Worm (Caenorhabditis elegans) whole organism, young adult: ENCODE data around the gene F45F2.10.

Experiments
- B0336.3 ChIP-seq: fragments of 200-800 bp; sonication (Bioruptor generic); IDR thresholded peaks from 2 replicates; pipeline ENCODE4 v1.3.6; 2022; ENCODE audit warnings: missing genetic modification characterization, missing compliant biosample characterization
- F23B12.7 ChIP-seq: sonication (generic microtip); optimal IDR thresholded peaks from 2 replicates; lab custom pipeline; 2017; ENCODE audit warnings: missing genetic modification characterization, mild to moderate bottlenecking, missing compliant biosample characterization, antibody characterized with exemption, moderate library complexity; ENCODE audit not compliant: insufficient read depth
- F37B4.10 ChIP-seq: fragments of 200-800 bp; sonication (Bioruptor generic); IDR thresholded peaks from 2 replicates; pipeline ENCODE4 v1.3.6; 2022; ENCODE audit warnings: missing genetic modification characterization, missing compliant biosample characterization
- T07F8.4 ChIP-seq: sonication (generic microtip); optimal IDR thresholded peaks from 2 replicates; lab custom pipeline; 2016; ENCODE audit warnings: mild to moderate bottlenecking, missing genetic modification characterization, moderate library complexity, missing compliant biosample characterization
- T26A5.8 ChIP-seq: sonication (generic microtip); optimal IDR thresholded peaks from 2 replicates; lab custom pipeline; 2016; ENCODE audit warnings: missing genetic modification characterization, missing compliant biosample characterization
- Y53G8AR.9 ChIP-seq: fragments of 200-800 bp; sonication (Bioruptor generic); conservative IDR thresholded peaks from 2 replicates; pipeline ENCODE4 v1.3.6; 2022; ENCODE audit warnings: missing genetic modification reagents, missing genetic modification characterization, missing compliant biosample characterization
- Y56A3A.18 ChIP-seq: fragments of 200-800 bp; sonication (Bioruptor generic); IDR thresholded peaks from 2 replicates; pipeline ENCODE4 v1.3.6; 2022; ENCODE audit warnings: missing genetic modification reagents, missing genetic modification characterization, missing compliant biosample characterization
- Y67H2A.10 ChIP-seq: fragments of 200-800 bp; sonication (Bioruptor generic); conservative IDR thresholded peaks from 2 replicates; pipeline ENCODE4 v1.3.6; 2022; ENCODE audit warnings: missing genetic modification reagents, missing genetic modification characterization, missing compliant biosample characterization
- Y95B8A.8 ChIP-seq: fragments of 200-800 bp; sonication (Bioruptor generic); IDR thresholded peaks from 2 replicates; pipeline ENCODE4 v1.3.6; 2022; ENCODE audit warnings: missing genetic modification reagents, missing genetic modification characterization, missing compliant biosample characterization
- atf-7 ChIP-seq: sonication (generic microtip); optimal IDR thresholded peaks from 2 replicates; lab custom pipeline; 2017; ENCODE audit warnings: mild to moderate bottlenecking, missing genetic modification characterization, missing compliant biosample characterization
- cebp-1 ChIP-seq, 2 experiments: fragments of 200-800 bp in 1 of 2; sonication (Bioruptor generic) in 1 of 2; sonication (generic microtip) in 1 of 2; IDR thresholded peaks in 1 of 2; optimal IDR thresholded peaks in 1 of 2; 2 replicates each; pipeline versions ENCODE4 v1.3.6 to Lab custom; 2017 to 2022; ENCODE audit warnings: missing compliant biosample characterization in 2 of 2, missing genetic modification characterization in 2 of 2, mild to moderate bottlenecking in 1 of 2, missing genetic modification reagents in 1 of 2, moderate library complexity in 1 of 2
- cebp-2 ChIP-seq: fragments of 200-800 bp; sonication (Bioruptor generic); IDR thresholded peaks from 2 replicates; pipeline ENCODE4 v1.3.6; 2022; ENCODE audit warnings: missing genetic modification characterization, missing compliant biosample characterization
- ceh-27 ChIP-seq: fragments of 200-800 bp; sonication (Bioruptor generic); optimal IDR thresholded peaks from 2 replicates; lab custom pipeline; 2018; ENCODE audit warnings: mild to moderate bottlenecking, missing genetic modification characterization, moderate library complexity, missing compliant biosample characterization
- dox-1 ChIP-seq: fragments of 200-800 bp; sonication (Bioruptor generic); IDR thresholded peaks from 2 replicates; pipeline ENCODE4 v1.3.6; 2022; ENCODE audit warnings: missing genetic modification reagents, missing genetic modification characterization, missing compliant biosample characterization
- dpff-1 ChIP-seq: sonication (generic microtip); optimal IDR thresholded peaks from 2 replicates; lab custom pipeline; 2017; ENCODE audit warnings: mild to moderate bottlenecking, missing genetic modification characterization, missing compliant biosample characterization
- him-1 ChIP-seq: sonication (generic microtip); optimal IDR thresholded peaks from 2 replicates; lab custom pipeline; 2016; ENCODE audit warnings: missing genotype, missing genetic modification reagents, missing genetic modification characterization, missing compliant biosample characterization
- lin-35 ChIP-seq, 3 experiments: fragments of 150-350 bp in 2 of 3; sonication (generic microtip) in 1 of 3; optimal IDR thresholded peaks; 2 replicates each; lab custom pipeline; 2014 to 2018; ENCODE audit warnings: missing biosample characterization in 3 of 3, missing genetic modification characterization in 3 of 3, missing genetic modification reagents in 3 of 3
- lin-54 ChIP-seq: fragments of 200-800 bp; sonication (Bioruptor generic); optimal IDR thresholded peaks from 2 replicates; lab custom pipeline; 2018; ENCODE audit warnings: mild to moderate bottlenecking, missing genetic modification characterization, missing compliant biosample characterization
- lsl-1 ChIP-seq: fragments of 200-800 bp; sonication (Bioruptor generic); optimal IDR thresholded peaks from 2 replicates; lab custom pipeline; 2018; ENCODE audit warnings: mild to moderate bottlenecking, missing genetic modification characterization, moderate library complexity, missing compliant biosample characterization
- madf-10 ChIP-seq: sonication (generic microtip); optimal IDR thresholded peaks from 2 replicates; lab custom pipeline; 2016; ENCODE audit warnings: mild to moderate bottlenecking, missing genetic modification characterization, missing compliant biosample characterization
- madf-6 ChIP-seq: fragments of 200-800 bp; sonication (Bioruptor generic); IDR thresholded peaks from 2 replicates; pipeline ENCODE4 v1.3.6; 2022; ENCODE audit warnings: missing genetic modification reagents, missing genetic modification characterization, missing compliant biosample characterization
- madf-8 ChIP-seq: fragments of 200-800 bp; sonication (Bioruptor generic); conservative IDR thresholded peaks from 2 replicates; pipeline ENCODE4 v1.3.6; 2022; ENCODE audit warnings: missing genetic modification reagents, missing genetic modification characterization, missing compliant biosample characterization
- mes-4 ChIP-seq: sonication (generic microtip); optimal IDR thresholded peaks from 2 replicates; lab custom pipeline; 2016; ENCODE audit warnings: missing genotype, missing genetic modification characterization, missing compliant biosample characterization
- nfya-1 ChIP-seq: sonication (generic microtip); optimal IDR thresholded peaks from 2 replicates; lab custom pipeline; 2017; ENCODE audit warnings: antibody characterized with exemption, missing compliant biosample characterization, missing genetic modification characterization, borderline replicate concordance; ENCODE audit not compliant: insufficient read depth
- nfya-2 ChIP-seq: fragments of 200-800 bp; sonication (Bioruptor generic); IDR thresholded peaks from 2 replicates; pipeline ENCODE4 v1.3.6; 2022; ENCODE audit warnings: missing genetic modification reagents, missing genetic modification characterization, missing compliant biosample characterization
- rcor-1 ChIP-seq: fragments of 200-800 bp; sonication (Bioruptor generic); IDR thresholded peaks from 2 replicates; pipeline ENCODE4 v1.3.6; 2022; ENCODE audit warnings: missing genetic modification reagents, missing genetic modification characterization, missing compliant biosample characterization
- snpc-1.1 ChIP-seq: sonication (generic microtip); optimal IDR thresholded peaks from 2 replicates; lab custom pipeline; 2017; ENCODE audit warnings: missing genetic modification characterization, mild to moderate bottlenecking, missing compliant biosample characterization, antibody characterized with exemption, moderate library complexity, missing genotype, missing genetic modification reagents; ENCODE audit not compliant: insufficient read depth
- snpc-3.4 ChIP-seq: sonication (generic microtip); optimal IDR thresholded peaks from 2 replicates; lab custom pipeline; 2017; ENCODE audit warnings: missing genetic modification characterization, mild to moderate bottlenecking, missing compliant biosample characterization, antibody characterized with exemption, moderate library complexity, missing genotype, missing genetic modification reagents
- snpc-4 ChIP-seq, 5 experiments: fragments of 150-350 bp in 1 of 5; sonication (generic microtip) in 4 of 5; optimal IDR thresholded peaks; 2 replicates each; lab custom pipeline; 2014 to 2018; ENCODE audit warnings: missing genetic modification characterization in 5 of 5, missing biosample characterization in 3 of 5, antibody characterized with exemption in 2 of 5, mild to moderate bottlenecking in 2 of 5, missing compliant biosample characterization in 2 of 5, missing genotype in 2 of 5, moderate library complexity in 2 of 5, missing genetic modification reagents in 1 of 5
- tbp1 ChIP-seq: fragments of 200-800 bp; sonication (Bioruptor generic); optimal IDR thresholded peaks from 2 replicates; lab custom pipeline; 2018; ENCODE audit warnings: mild to moderate bottlenecking, missing genetic modification characterization, missing compliant biosample characterization
- xnd-1 ChIP-seq: sonication (generic microtip); optimal IDR thresholded peaks from 2 replicates; lab custom pipeline; 2016; ENCODE audit warnings: missing genotype, missing genetic modification reagents, missing genetic modification characterization, missing compliant biosample characterization
- ztf-3 ChIP-seq: fragments of 200-800 bp; sonication (Bioruptor generic); optimal IDR thresholded peaks from 2 replicates; lab custom pipeline; 2018; ENCODE audit warnings: mild to moderate bottlenecking, missing genetic modification characterization, missing compliant biosample characterization

F45F2.10 gene

ce11 chrV:8518822-8519392, at the start of gene F45F2.10:
Gene F45F2.10, minus strand, starts transcription at chrV:8518872.
- no peak for TF ChIP-seq F37B4.10 (GFP tag; lab: Robert Waterston, UW)
- no peak for TF ChIP-seq T26A5.8 (tag; lab: Kevin White, UChicago)
- no peak for TF ChIP-seq nfya-2 (GFP tag; lab: Robert Waterston, UW)
- peak; percentile 41; the same call in 1 of the 2 replicates for TF ChIP-seq dox-1
- peak; percentile 17 for TF ChIP-seq tbp1 (GFP tag; lab: Kevin White, UChicago)

- TF ChIP-seq lsl-1 (GFP tag; lab: Kevin White, UChicago) (no peak), snpc-4 (GFP tag; optimal IDR thresholded peaks at IDR 0.05; lab: Kevin White, UChicago) (no peak), snpc-4 (tag; optimal IDR thresholded peaks at IDR 0.05; lab: Kevin White, UChicago) (no peak), Y67H2A.10 (no peak), Y56A3A.18 (GFP tag; lab: Robert Waterston, UW) (no peak), rcor-1 (GFP tag; lab: Robert Waterston, UW) (no peak), lin-35 (GFP tag; optimal IDR thresholded peaks at IDR 0.05; lab: Kevin White, UChicago) (no peak), xnd-1 (tag; lab: Kevin White, UChicago) (no peak), nfya-1 (no peak), cebp-1 (GFP tag; IDR thresholded peaks at IDR 0.05; lab: Robert Waterston, UW) (no peak), cebp-1 (tag; optimal IDR thresholded peaks at IDR 0.05; lab: Kevin White, UChicago) (no peak), F23B12.7 (no peak), Y53G8AR.9 (GFP tag; lab: Robert Waterston, UW) (no peak), ceh-27 (GFP tag; lab: Kevin White, UChicago) (no peak), ztf-3 (GFP tag; lab: Kevin White, UChicago) (no peak), B0336.3 (GFP tag; lab: Robert Waterston, UW) (no peak), Y95B8A.8 (GFP tag; lab: Robert Waterston, UW) (no peak), atf-7 (tag; lab: Kevin White, UChicago) (no peak), T07F8.4 (no peak), him-1 (tag; lab: Kevin White, UChicago) (no peak), madf-10 (tag; lab: Kevin White, UChicago) (no peak), mes-4 (tag; lab: Kevin White, UChicago) (no peak)
Observed at ce11 chrV:8565075-8565474, 46.4 kb upstream of the F45F2.10 start, which contains the start of gene F25G6.8. Gene F25G6.8, minus strand, starts transcription at chrV:8565175.

- no peak for TF ChIP-seq dpff-1 (tag; lab: Kevin White, UChicago)
- no peak for TF ChIP-seq madf-6 (GFP tag; lab: Robert Waterston, UW)
- no peak for TF ChIP-seq snpc-4 (GFP tag; optimal IDR thresholded peaks at IDR 0.05; lab: Kevin White, UChicago)
- no peak for TF ChIP-seq snpc-4 (tag; optimal IDR thresholded peaks at IDR 0.05; lab: Kevin White, UChicago)
- TF ChIP-seq cebp-2 (GFP tag; lab: Robert Waterston, UW), result no peak
- no peak for TF ChIP-seq lin-54 (GFP tag; lab: Kevin White, UChicago)
- TF ChIP-seq madf-8 (GFP tag; lab: Robert Waterston, UW), result no peak
Observed at ce11 chrV:8560916-8561315, 42.2 kb upstream of the F45F2.10 start, which contains the start of gene acr-16. Gene acr-16, plus strand, starts transcription at chrV:8561216.

ce11 chrV:8558826-8559225, 40.2 kb upstream of the F45F2.10 start:
- peak; percentile 35 for TF ChIP-seq snpc-1.1
- peak; percentile 27 for TF ChIP-seq snpc-4 (GFP tag; optimal IDR thresholded peaks at IDR 0.05; lab: Kevin White, UChicago)
- peak in 3 of 4 experiments; percentile 38 to 94 (median 86) for TF ChIP-seq snpc-4 (tag; optimal IDR thresholded peaks at IDR 0.05; lab: Kevin White, UChicago)
- TF ChIP-seq snpc-3.4, result peak; percentile 6
- TF ChIP-seq, all 124 proteins: peak for 3; not testable (repeated sequence) for 121
